Fruit fly (Drosophila melanogaster) whole organism, adult: ENCODE data around the gene intr.

Experiments used
- CG11617 ChIP-seq: fragments of 200-800 bp; sonication (Bioruptor generic); optimal IDR thresholded peaks from 2 replicates; lab custom pipeline; 2017; ENCODE audit warnings: mild to moderate bottlenecking, missing biosample characterization, missing genetic modification reagents, missing genetic modification characterization
- CG12768 ChIP-seq: fragments of 200-800 bp; sonication (Bioruptor generic); optimal IDR thresholded peaks from 2 replicates; lab custom pipeline; 2017; ENCODE audit warnings: missing biosample characterization, missing genetic modification characterization, mild to moderate bottlenecking, moderate library complexity, missing genetic modification reagents
- CG14711 ChIP-seq: fragments of 200-800 bp; sonication (Bioruptor generic); optimal IDR thresholded peaks from 2 replicates; lab custom pipeline; 2018; ENCODE audit warnings: missing biosample characterization, mild to moderate bottlenecking, missing genetic modification characterization, moderate library complexity
- CG1620 ChIP-seq: fragments of 200-800 bp; sonication (Bioruptor generic); optimal IDR thresholded peaks from 2 replicates; lab custom pipeline; 2016; ENCODE audit warnings: missing biosample characterization, missing genetic modification characterization
- CG33017 ChIP-seq: fragments of 200-800 bp; sonication (Bioruptor generic); optimal IDR thresholded peaks from 2 replicates; lab custom pipeline; 2018; ENCODE audit warnings: missing biosample characterization, mild to moderate bottlenecking, missing genetic modification characterization, moderate library complexity
- CG5204 ChIP-seq: fragments of 200-800 bp; sonication (Bioruptor generic); optimal IDR thresholded peaks from 2 replicates; lab custom pipeline; 2016; ENCODE audit warnings: missing biosample characterization, missing genetic modification characterization
- CG7045 ChIP-seq: fragments of 200-800 bp; sonication (Bioruptor generic); optimal IDR thresholded peaks from 2 replicates; lab custom pipeline; 2017; ENCODE audit warnings: missing biosample characterization, mild to moderate bottlenecking, missing genetic modification characterization
- CG7101 ChIP-seq: fragments of 200-800 bp; sonication (Bioruptor generic); optimal IDR thresholded peaks from 2 replicates; lab custom pipeline; 2018; ENCODE audit warnings: missing biosample characterization, mild to moderate bottlenecking, missing genetic modification characterization, moderate library complexity
- Clk ChIP-seq: fragments of 200-800 bp; sonication (Bioruptor generic); optimal IDR thresholded peaks from 2 replicates; lab custom pipeline; 2017; ENCODE audit warnings: missing biosample characterization, missing genetic modification characterization
- Crg-1 ChIP-seq: fragments of 200-800 bp; sonication (Bioruptor generic); optimal IDR thresholded peaks from 2 replicates; lab custom pipeline; 2016; ENCODE audit warnings: missing biosample characterization, missing genetic modification characterization
- Hr96 ChIP-seq: fragments of 200-800 bp; sonication (Bioruptor generic); optimal IDR thresholded peaks from 2 replicates; lab custom pipeline; 2016; ENCODE audit warnings: missing biosample characterization, missing genetic modification characterization
- Mnt ChIP-seq: fragments of 200-800 bp; sonication (Bioruptor generic); optimal IDR thresholded peaks from 2 replicates; lab custom pipeline; 2016; ENCODE audit warnings: missing biosample characterization, mild to moderate bottlenecking, missing genetic modification characterization
- bab1 ChIP-seq: fragments of 200-800 bp; sonication (Bioruptor generic); optimal IDR thresholded peaks from 3 replicates; lab custom pipeline; 2019; ENCODE audit warnings: missing biosample characterization, mild to moderate bottlenecking, missing genetic modification characterization, moderate library complexity
- cic ChIP-seq: fragments of 200-800 bp; sonication (Bioruptor generic); optimal IDR thresholded peaks from 2 replicates; lab custom pipeline; 2017; ENCODE audit warnings: missing biosample characterization, mild to moderate bottlenecking, missing genetic modification characterization, moderate library complexity
- cnc ChIP-seq, 2 experiments: fragments of >200 bp; optimal IDR thresholded peaks; 2 replicates each; lab custom pipeline; 2017
- kay ChIP-seq: fragments of 200-800 bp; sonication (Bioruptor generic); peaks from one replicate; lab custom pipeline; 2016; ENCODE audit warnings: missing biosample characterization, missing genetic modification characterization, borderline replicate concordance
- ovo ChIP-seq: fragments of 200-800 bp; sonication (Bioruptor generic); optimal IDR thresholded peaks from 2 replicates; lab custom pipeline; 2016; ENCODE audit warnings: missing biosample characterization, missing genetic modification characterization
- pad ChIP-seq: fragments of 200-800 bp; sonication (Bioruptor generic); optimal IDR thresholded peaks from 3 replicates; lab custom pipeline; 2017; ENCODE audit warnings: missing biosample characterization, missing genetic modification characterization, mild to moderate bottlenecking, moderate library complexity, missing genetic modification reagents
- tj ChIP-seq: fragments of 200-800 bp; sonication (Bioruptor generic); optimal IDR thresholded peaks from 3 replicates; lab custom pipeline; 2017; ENCODE audit warnings: missing biosample characterization, mild to moderate bottlenecking, missing genetic modification characterization, moderate library complexity
- toe ChIP-seq: fragments of 200-800 bp; sonication (Bioruptor generic); optimal IDR thresholded peaks from 2 replicates; lab custom pipeline; 2016; ENCODE audit warnings: missing biosample characterization, missing genetic modification characterization

intr gene

dm6 chr3R:28805164-28805563 lies 14.8 kb downstream of the intr start:
- TF ChIP-seq CG33017 (tag; lab: Kevin White, UChicago) (no peak), CG1620 (GFP tag; lab: Kevin White, UChicago) (no peak), ovo (GFP tag; lab: Kevin White, UChicago) (no peak), CG11617 (no peak), kay (GFP tag; lab: Kevin White, UChicago) (no peak), CG5204 (GFP tag; lab: Kevin White, UChicago) (no peak), bab1 (GFP tag; lab: Kevin White, UChicago) (no peak), CG12768 (no peak), CG7101 (tag; lab: Kevin White, UChicago) (no peak), tj (GFP tag; lab: Kevin White, UChicago) (no peak), Clk (GFP tag; lab: Kevin White, UChicago) (no peak), Hr96 (GFP tag; lab: Kevin White, UChicago) (no peak), Crg-1 (GFP tag; lab: Kevin White, UChicago) (no peak), CG7045 (no peak), cnc (optimal IDR thresholded peaks at IDR 0.05; lab: Kevin White, UChicago) (no peak)

dm6 chr3R:28806402-28806801 lies 16.1 kb downstream of the intr start, which contains the start of gene CheB98a:
CheB98a (plus strand) TSS chr3R:28806702.
- TF ChIP-seq cnc (optimal IDR thresholded peaks at IDR 0.05; lab: Kevin White, UChicago): no peak
- TF ChIP-seq CG1620 (GFP tag; lab: Kevin White, UChicago): no peak
- TF ChIP-seq CG12768: no peak
- TF ChIP-seq CG33017 (tag; lab: Kevin White, UChicago): no peak

- TF ChIP-seq CG7101 (tag; lab: Kevin White, UChicago): peak; percentile 32
- TF ChIP-seq CG11617: no peak
- TF ChIP-seq toe (GFP tag; lab: Kevin White, UChicago): no peak
- TF ChIP-seq cnc (optimal IDR thresholded peaks at IDR 0.05; lab: Kevin White, UChicago): no peak
- peak; percentile 25 for TF ChIP-seq pad (GFP tag; lab: Kevin White, UChicago)
- no peak for TF ChIP-seq kay (GFP tag; lab: Kevin White, UChicago)
- peak; percentile 31 for TF ChIP-seq ovo (GFP tag; lab: Kevin White, UChicago)
- TF ChIP-seq CG7045: no peak
- TF ChIP-seq CG1620 (GFP tag; lab: Kevin White, UChicago): peak; percentile 15
- no peak for TF ChIP-seq CG14711 (tag; lab: Kevin White, UChicago)
- TF ChIP-seq CG12768: no peak
- peak; percentile 27 for TF ChIP-seq Mnt (GFP tag; lab: Kevin White, UChicago)
- peak; percentile 36 for TF ChIP-seq bab1 (GFP tag; lab: Kevin White, UChicago)
- TF ChIP-seq Clk (GFP tag; lab: Kevin White, UChicago): no peak
- TF ChIP-seq Crg-1 (GFP tag; lab: Kevin White, UChicago): no peak
- TF ChIP-seq cic (GFP tag; lab: Kevin White, UChicago): no peak
- no peak for TF ChIP-seq tj (GFP tag; lab: Kevin White, UChicago)
- peak; percentile 13 for TF ChIP-seq CG5204 (GFP tag; lab: Kevin White, UChicago)
- TF ChIP-seq Hr96 (GFP tag; lab: Kevin White, UChicago): peak; percentile 31
- no peak for TF ChIP-seq CG33017 (tag; lab: Kevin White, UChicago)
Measured at dm6 chr3R:28810942-28811676, 20.8 kb downstream of the intr start, which contains the start of gene wdn. wdn (minus strand) TSS chr3R:28811337.

dm6 chr3R:28811677-28812465 lies 21.5 kb downstream of the intr start, which contains the start of gene Prp39:
Prp39 (plus strand) TSS chr3R:28812102.
- TF ChIP-seq CG11617: no peak
- no peak for TF ChIP-seq cic (GFP tag; lab: Kevin White, UChicago)
- TF ChIP-seq CG5204 (GFP tag; lab: Kevin White, UChicago): no peak
- TF ChIP-seq CG12768: no peak
- TF ChIP-seq CG1620 (GFP tag; lab: Kevin White, UChicago): no peak
- peak; percentile 1 for TF ChIP-seq CG14711 (tag; lab: Kevin White, UChicago)
- TF ChIP-seq pad (GFP tag; lab: Kevin White, UChicago): no peak
- no peak for TF ChIP-seq kay (GFP tag; lab: Kevin White, UChicago)
- peak; percentile 8 for TF ChIP-seq CG7101 (tag; lab: Kevin White, UChicago)
- peak; percentile 6 for TF ChIP-seq tj (GFP tag; lab: Kevin White, UChicago)
- TF ChIP-seq toe (GFP tag; lab: Kevin White, UChicago): no peak
- peak; percentile 31 for TF ChIP-seq bab1 (GFP tag; lab: Kevin White, UChicago)
- no peak for TF ChIP-seq Clk (GFP tag; lab: Kevin White, UChicago)
- peak; percentile 71 for TF ChIP-seq Mnt (GFP tag; lab: Kevin White, UChicago)
- TF ChIP-seq Crg-1 (GFP tag; lab: Kevin White, UChicago): no peak
- TF ChIP-seq Hr96 (GFP tag; lab: Kevin White, UChicago): no peak
- no peak for TF ChIP-seq CG7045
- TF ChIP-seq CG33017 (tag; lab: Kevin White, UChicago): no peak
- TF ChIP-seq cnc (optimal IDR thresholded peaks at IDR 0.05; lab: Kevin White, UChicago): no peak
- TF ChIP-seq ovo (GFP tag; lab: Kevin White, UChicago): no peak
